Fruit fly (Drosophila melanogaster): Measurements from ENCODE around the gene CG7017.

CG7017 gene

dm6 chr3L:20195875-20196274, 16.0 kb downstream of the CG7017 start (continued):
- 0 out of 2 replicates have a peak, but pooled peaks have one; percentile 24 for TF ChIP-seq CG4360 (GFP tag; IDR thresholded peaks at IDR 0.05)
- peak; percentile 50; the same call in 2 of the 4 replicates for TF ChIP-seq Gug (GFP tag; IDR thresholded peaks at IDR 0.05)
- TF ChIP-seq sqz (GFP tag; optimal IDR thresholded peaks at IDR 0.05), result no peak
- TF ChIP-seq CG13123 (GFP tag; optimal IDR thresholded peaks at IDR 0.05), result no peak
- peak in 1 of 2 experiments; percentile 69 for TF ChIP-seq eve (GFP tag; optimal IDR thresholded peaks at IDR 0.05)
- no peak for TF ChIP-seq Vsx1 (GFP tag; optimal IDR thresholded peaks at IDR 0.05)
- TF ChIP-seq CG4730 (GFP tag; IDR thresholded peaks at IDR 0.05), result peak; percentile 55; the same call in 1 of the 2 replicates
- no peak for TF ChIP-seq sug (tag; optimal IDR thresholded peaks at IDR 0.05)
- no peak for TF ChIP-seq CG9932 (GFP tag; IDR thresholded peaks at IDR 0.05)
- TF ChIP-seq CG6765 (GFP tag; optimal IDR thresholded peaks at IDR 0.05), result no peak
- TF ChIP-seq dpn (GFP tag; optimal IDR thresholded peaks at IDR 0.05), result peak; percentile 59 to 60
- no peak for TF ChIP-seq pita (GFP tag; optimal IDR thresholded peaks at IDR 0.05)
- TF ChIP-seq CG14710 (tag; optimal IDR thresholded peaks at IDR 0.05), result peak; percentile 53
- TF ChIP-seq kay (GFP tag; optimal IDR thresholded peaks at IDR 0.05), result peak; percentile 6
- peak; percentile 23 for TF ChIP-seq CG9817 (tag; optimal IDR thresholded peaks at IDR 0.05)
- TF ChIP-seq Neu2 (GFP tag; optimal IDR thresholded peaks at IDR 0.05; ENCODE audit: borderline replicate concordance), result no peak
- TF ChIP-seq CG6689 (GFP tag; IDR thresholded peaks at IDR 0.05), result peak; percentile 69
- no peak for TF ChIP-seq Dbx (GFP tag; IDR thresholded peaks at IDR 0.05)
- no peak for TF ChIP-seq aop (GFP tag; IDR thresholded peaks at IDR 0.05)
- TF ChIP-seq ro (GFP tag; IDR thresholded peaks at IDR 0.05), result no peak
- peak; percentile 73 for TF ChIP-seq Ada2b (GFP tag; IDR thresholded peaks at IDR 0.05)
- TF ChIP-seq CG15073 (GFP tag; optimal IDR thresholded peaks at IDR 0.05), result no peak
- TF ChIP-seq Optix (GFP tag; IDR thresholded peaks at IDR 0.05), result peak; percentile 78
- TF ChIP-seq Lim3 (GFP tag; IDR thresholded peaks at IDR 0.05), result no peak
- TF ChIP-seq ab (GFP tag; optimal IDR thresholded peaks at IDR 0.05), result no peak
- TF ChIP-seq CG32772 (GFP tag; IDR thresholded peaks at IDR 0.05), result peak; percentile 67
- TF ChIP-seq CG33557 (GFP tag; optimal IDR thresholded peaks at IDR 0.05), result peak; percentile 27
- no peak for TF ChIP-seq toy (GFP tag; IDR thresholded peaks at IDR 0.05)
- TF ChIP-seq Ptx1 (GFP tag; IDR thresholded peaks at IDR 0.05), result peak; percentile 79
- TF ChIP-seq CG2120 (GFP tag; optimal IDR thresholded peaks at IDR 0.05), result no peak
- TF ChIP-seq CG3995 (GFP tag; optimal IDR thresholded peaks at IDR 0.05), result no peak
- no peak for TF ChIP-seq CG9609 (GFP tag; optimal IDR thresholded peaks at IDR 0.05)
- peak; percentile 75 for TF ChIP-seq pnt (GFP tag; optimal IDR thresholded peaks at IDR 0.05)
- peak; percentile 43; the same call in 1 of the 2 replicates for TF ChIP-seq CG5953 (GFP tag; IDR thresholded peaks at IDR 0.05)
- no peak for TF ChIP-seq sc (optimal IDR thresholded peaks at IDR 0.05)
- peak; percentile 4 for TF ChIP-seq sc (GFP tag; optimal IDR thresholded peaks at IDR 0.05)
- TF ChIP-seq Hsf (GFP tag; optimal IDR thresholded peaks at IDR 0.05), result peak; percentile 56
- TF ChIP-seq CG10565 (GFP tag; optimal IDR thresholded peaks at IDR 0.05), result no peak
- peak; percentile 74 for TF ChIP-seq CG7839 (tag; optimal IDR thresholded peaks at IDR 0.05)
- TF ChIP-seq CG10321 (GFP tag; IDR thresholded peaks at IDR 0.05), result no peak
- TF ChIP-seq GATAe (GFP tag; conservative IDR thresholded peaks at IDR 0.05), result no peak
- TF ChIP-seq CG11723 (GFP tag; optimal IDR thresholded peaks at IDR 0.05), result no peak
- TF ChIP-seq Hand (GFP tag; optimal IDR thresholded peaks at IDR 0.05), result no peak
- TF ChIP-seq klu (GFP tag; IDR thresholded peaks at IDR 0.05), result peak; percentile 29; the same call in 1 of the 2 replicates
- peak; percentile 13 for TF ChIP-seq Meics (GFP tag; optimal IDR thresholded peaks at IDR 0.05)
- no peak for TF ChIP-seq Dip3 (GFP tag; optimal IDR thresholded peaks at IDR 0.05)
- TF ChIP-seq nom (GFP tag; optimal IDR thresholded peaks at IDR 0.05), result peak; percentile 59
- TF ChIP-seq HLHmδ (GFP tag; optimal IDR thresholded peaks at IDR 0.05), result no peak
- peak; percentile 66 for TF ChIP-seq CG10979 (tag; optimal IDR thresholded peaks at IDR 0.05)
- TF ChIP-seq scrt (GFP tag; optimal IDR thresholded peaks at IDR 0.05), result no peak
- no peak for TF ChIP-seq wek (GFP tag; optimal IDR thresholded peaks at IDR 0.05)
- no peak for TF ChIP-seq CG2129 (GFP tag; IDR thresholded peaks at IDR 0.05; ENCODE audit: partially characterized antibody)

All from whole organism, embryonic.